In the genomic region with DNA sequence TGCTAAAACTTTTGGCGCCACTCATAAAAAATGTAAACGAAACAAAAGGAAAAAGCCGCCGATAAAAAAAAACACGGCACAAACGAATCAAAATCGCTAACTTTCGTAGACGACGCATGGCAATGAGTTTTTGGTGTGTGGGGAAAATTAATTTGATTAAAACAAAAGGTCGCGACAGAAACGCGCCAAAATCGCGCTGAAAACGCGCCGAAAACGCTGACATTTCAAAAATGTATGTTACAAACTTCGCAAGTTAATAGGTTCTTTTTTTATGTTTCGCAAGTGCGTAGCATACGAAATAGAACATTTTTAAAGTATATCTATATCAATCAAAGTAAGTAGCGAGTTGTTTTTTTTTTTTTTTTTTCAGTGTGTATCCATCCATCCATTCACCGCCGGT, we compare ENCODE assay signal across 3 fruit fly cellular contexts.
TF ChIP-seq lines count a peak whose summit lies in the region.

No protein-coding gene starts in this region.

- no peak for TF ChIP-seq CTCF in whole organism, embryonic (GFP tag; optimal IDR thresholded peaks at IDR 0.05; lab: Kevin White, UChicago)

TF ChIP-seq in whole organism, embryonic, 481 proteins besides CTCF, POLR2A, EP300 and RAD21:
- TF ChIP-seq CG8359 (GFP tag; optimal IDR thresholded peaks at IDR 0.05; lab: Kevin White, UChicago; ENCODE audit: borderline replicate concordance): peak; percentile 98
- no peak for TF ChIP-seq ab (GFP tag; optimal IDR thresholded peaks at IDR 0.05; lab: Kevin White, UChicago)

TF ChIP-seq in whole organism, prepupa, 60 proteins besides CTCF, POLR2A, EP300 and RAD21:
- TF ChIP-seq svp (GFP tag; lab: Kevin White, UChicago) (peak; percentile 22), CG10631 (GFP tag; optimal IDR thresholded peaks at IDR 0.05; lab: Kevin White, UChicago) (no peak), pdm3 (GFP tag; optimal IDR thresholded peaks at IDR 0.05; lab: Kevin White, UChicago) (no peak), CG6792 (GFP tag; optimal IDR thresholded peaks at IDR 0.05; lab: Kevin White, UChicago) (no peak), CG3032 (tag; optimal IDR thresholded peaks at IDR 0.05; lab: Kevin White, UChicago) (no peak), Ets96B (tag; optimal IDR thresholded peaks at IDR 0.05; lab: Kevin White, UChicago) (no peak)

TF ChIP-seq in whole organism, wandering third instar larva, 38 proteins besides CTCF, POLR2A, EP300 and RAD21:
- TF ChIP-seq Myc (optimal IDR thresholded peaks at IDR 0.05; lab: Kevin White, UChicago) (peak; percentile 1), dmrt93B (GFP tag; optimal IDR thresholded peaks at IDR 0.05; lab: Kevin White, UChicago) (no peak), pan (optimal IDR thresholded peaks at IDR 0.05; lab: Kevin White, UChicago) (no peak)
TF ChIP-seq in whole organism, wandering third instar larva: peak in this region for 1.
